Fruit fly (Drosophila melanogaster) whole organism, wandering third instar larva: ENCODE results near the gene ry.

ENCODE experiments used
- Abd-B ChIP-seq: fragments of >200 bp; optimal IDR thresholded peaks from 2 replicates; lab custom pipeline; 2017; ENCODE audit warnings: missing biosample characterization, missing genetic modification characterization
- CG32264 ChIP-seq: fragments of 200-800 bp; sonication (Bioruptor generic); optimal IDR thresholded peaks from 2 replicates; lab custom pipeline; 2016; ENCODE audit warnings: missing biosample characterization, missing genetic modification characterization
- CG9705 ChIP-seq: fragments of 200-800 bp; sonication (Bioruptor generic); optimal IDR thresholded peaks from 2 replicates; lab custom pipeline; 2018; ENCODE audit warnings: missing biosample characterization, mild to moderate bottlenecking, missing genetic modification characterization
- CrebA ChIP-seq: fragments of 200-800 bp; sonication (Bioruptor generic); optimal IDR thresholded peaks from 2 replicates; lab custom pipeline; 2016; ENCODE audit warnings: missing biosample characterization, mild to moderate bottlenecking, missing genetic modification characterization, borderline replicate concordance
- Dif ChIP-seq: fragments of 200-275, 200-300 bp; sonication (Bioruptor generic); optimal IDR thresholded peaks from 2 replicates; lab custom pipeline; 2018; ENCODE audit warnings: missing biosample characterization, missing genetic modification characterization; ENCODE audit not compliant: partially characterized antibody
- HLH106 ChIP-seq: fragments of 200-800 bp; optimal IDR thresholded peaks from 3 replicates; lab custom pipeline; 2019; ENCODE audit warnings: missing biosample characterization, mild to moderate bottlenecking, missing genetic modification characterization, moderate library complexity
- Hr78 ChIP-seq: fragments of >200 bp; optimal IDR thresholded peaks from 2 replicates; lab custom pipeline; 2017; ENCODE audit warnings: missing biosample characterization, missing genetic modification characterization
- Hr83 ChIP-seq: fragments of 200-300 bp; sonication (Bioruptor generic); optimal IDR thresholded peaks from 2 replicates; lab custom pipeline; 2016; ENCODE audit warnings: missing biosample characterization, mild to moderate bottlenecking, missing genetic modification characterization, moderate library complexity; ENCODE audit not compliant: poor library complexity, severe bottlenecking
- Jra ChIP-seq: sonication (Bioruptor generic); optimal IDR thresholded peaks from 2 replicates; lab custom pipeline; 2016; ENCODE audit warnings: missing biosample characterization, missing genetic modification characterization
- Mio ChIP-seq: sonication (Bioruptor generic); optimal IDR thresholded peaks from 2 replicates; lab custom pipeline; 2016; ENCODE audit warnings: missing biosample characterization, missing genetic modification characterization
- Myc ChIP-seq: fragments of >200 bp; optimal IDR thresholded peaks from 2 replicates; lab custom pipeline; 2017
- N ChIP-seq: fragments of >200 bp; optimal IDR thresholded peaks from 2 replicates; lab custom pipeline; 2018; ENCODE audit warnings: missing biosample characterization, missing external identifiers, missing genetic modification characterization
- OdsH ChIP-seq: fragments of 200-800 bp; sonication (Bioruptor generic); optimal IDR thresholded peaks from 2 replicates; lab custom pipeline; 2016; ENCODE audit warnings: missing biosample characterization, mild to moderate bottlenecking, missing genetic modification characterization
- Rel ChIP-seq, 2 experiments: fragments of 200-800 bp; sonication (Bioruptor generic) in 1 of 2; optimal IDR thresholded peaks; 2 replicates in 1 of 2; 3 replicates in 1 of 2; lab custom pipeline; 2016 to 2019; ENCODE audit warnings: mild to moderate bottlenecking in 2 of 2, missing biosample characterization in 2 of 2, missing genetic modification characterization in 2 of 2, moderate library complexity in 1 of 2
- Sp1 ChIP-seq: fragments of 200-800 bp; sonication (Bioruptor generic); optimal IDR thresholded peaks from 3 replicates; lab custom pipeline; 2019; ENCODE audit warnings: missing biosample characterization, mild to moderate bottlenecking, missing genetic modification characterization, moderate library complexity
- Vsx2 ChIP-seq: fragments of 200-300, 225-300 bp; sonication (Bioruptor generic); optimal IDR thresholded peaks from 2 replicates; lab custom pipeline; 2018; ENCODE audit warnings: missing biosample characterization, missing genetic modification characterization; ENCODE audit not compliant: partially characterized antibody
- br ChIP-seq: fragments of 200-800 bp; sonication (Bioruptor generic); optimal IDR thresholded peaks from 2 replicates; lab custom pipeline; 2016; ENCODE audit warnings: missing biosample characterization, missing genetic modification characterization
- brk ChIP-seq: fragments of 200-800 bp; sonication (Bioruptor generic); optimal IDR thresholded peaks from 2 replicates; lab custom pipeline; 2016; ENCODE audit warnings: missing biosample characterization, mild to moderate bottlenecking, missing genetic modification characterization
- dmrt93B ChIP-seq: fragments of 200-800 bp; sonication (Bioruptor generic); optimal IDR thresholded peaks from 2 replicates; lab custom pipeline; 2018; ENCODE audit warnings: missing biosample characterization, mild to moderate bottlenecking, missing genetic modification characterization
- dsf ChIP-seq: sonication (Bioruptor generic); optimal IDR thresholded peaks from 2 replicates; lab custom pipeline; 2016; ENCODE audit warnings: missing biosample characterization, missing genetic modification characterization, borderline replicate concordance
- ey ChIP-seq: fragments of 200-800 bp; sonication (Bioruptor generic); optimal IDR thresholded peaks from 2 replicates; lab custom pipeline; 2016; ENCODE audit warnings: missing biosample characterization, missing genetic modification characterization
- foxo ChIP-seq, 2 experiments: fragments of 200-800 bp; sonication (Bioruptor generic); optimal IDR thresholded peaks; 2 replicates in 1 of 2; 3 replicates in 1 of 2; lab custom pipeline; 2016 to 2017; ENCODE audit warnings: missing biosample characterization in 2 of 2, missing genetic modification characterization in 2 of 2
- fru ChIP-seq: fragments of 200-800 bp; sonication (Bioruptor generic); optimal IDR thresholded peaks from 3 replicates; lab custom pipeline; 2016; ENCODE audit warnings: missing biosample characterization, mild to moderate bottlenecking, missing genetic modification characterization
- h ChIP-seq: fragments of 200-800 bp; sonication (Bioruptor generic); optimal IDR thresholded peaks from 3 replicates; lab custom pipeline; 2016; ENCODE audit warnings: missing biosample characterization, mild to moderate bottlenecking, missing genetic modification characterization
- jim ChIP-seq: fragments of 175-275, 200-325 bp; sonication (Bioruptor generic); optimal IDR thresholded peaks from 2 replicates; lab custom pipeline; 2016; ENCODE audit warnings: missing biosample characterization, mild to moderate bottlenecking, missing genetic modification characterization
- lola ChIP-seq: fragments of >200 bp; optimal IDR thresholded peaks from 2 replicates; lab custom pipeline; 2017; ENCODE audit warnings: missing biosample characterization, missing genetic modification characterization
- pan ChIP-seq: fragments of >200 bp; optimal IDR thresholded peaks from 2 replicates; lab custom pipeline; 2017
- psq ChIP-seq: fragments of 200-800 bp; sonication (Bioruptor generic); optimal IDR thresholded peaks from 3 replicates; lab custom pipeline; 2017; ENCODE audit warnings: missing biosample characterization, mild to moderate bottlenecking, missing genetic modification characterization, moderate library complexity
- rgr ChIP-seq: fragments of 200-800 bp; sonication (Bioruptor generic); optimal IDR thresholded peaks from 3 replicates; lab custom pipeline; 2016; ENCODE audit warnings: missing biosample characterization, mild to moderate bottlenecking, missing genetic modification characterization
- sv ChIP-seq: fragments of 200-800 bp; sonication (Bioruptor generic); optimal IDR thresholded peaks from 3 replicates; lab custom pipeline; 2016; ENCODE audit warnings: missing biosample characterization, missing genetic modification characterization
- tai ChIP-seq: sonication (Bioruptor generic); optimal IDR thresholded peaks from 2 replicates; lab custom pipeline; 2016; ENCODE audit warnings: missing biosample characterization, missing genetic modification characterization
- usp ChIP-seq: fragments of >200 bp; optimal IDR thresholded peaks from 2 replicates; lab custom pipeline; 2017; ENCODE audit warnings: missing biosample characterization, missing genetic modification characterization

ry gene

dm6 chr3R:12995047-12995446 lies 37.3 kb upstream of the ry start, which contains the start of gene yellow-f2:
Gene yellow-f2 (minus strand): TSS chr3R:12995147.
- TF ChIP-seq Hr78 (GFP tag; lab: Kevin White, UChicago): no peak
- TF ChIP-seq Dif: no peak
- TF ChIP-seq dmrt93B (GFP tag; lab: Kevin White, UChicago): no peak
- TF ChIP-seq Myc (lab: Kevin White, UChicago): no peak
- no peak for TF ChIP-seq CrebA
- TF ChIP-seq Abd-B (GFP tag; lab: Kevin White, UChicago): no peak
- TF ChIP-seq HLH106: no peak
- no peak for TF ChIP-seq ey (GFP tag; lab: Kevin White, UChicago)
- TF ChIP-seq Rel (GFP tag; optimal IDR thresholded peaks at IDR 0.05; lab: Kevin White, UChicago): no peak
- no peak for TF ChIP-seq Rel (tag; optimal IDR thresholded peaks at IDR 0.05; lab: Kevin White, UChicago)
- TF ChIP-seq usp: no peak
- TF ChIP-seq N (GFP tag; lab: Kevin White, UChicago): no peak
- no peak for TF ChIP-seq h (GFP tag; lab: Kevin White, UChicago)
- no peak for TF ChIP-seq Sp1 (GFP tag; lab: Kevin White, UChicago)
- TF ChIP-seq Jra: no peak
- no peak for TF ChIP-seq Hr83
- no peak for TF ChIP-seq jim (GFP tag; lab: Kevin White, UChicago)
- TF ChIP-seq Vsx2 (GFP tag; lab: Kevin White, UChicago): no peak

DNA sequence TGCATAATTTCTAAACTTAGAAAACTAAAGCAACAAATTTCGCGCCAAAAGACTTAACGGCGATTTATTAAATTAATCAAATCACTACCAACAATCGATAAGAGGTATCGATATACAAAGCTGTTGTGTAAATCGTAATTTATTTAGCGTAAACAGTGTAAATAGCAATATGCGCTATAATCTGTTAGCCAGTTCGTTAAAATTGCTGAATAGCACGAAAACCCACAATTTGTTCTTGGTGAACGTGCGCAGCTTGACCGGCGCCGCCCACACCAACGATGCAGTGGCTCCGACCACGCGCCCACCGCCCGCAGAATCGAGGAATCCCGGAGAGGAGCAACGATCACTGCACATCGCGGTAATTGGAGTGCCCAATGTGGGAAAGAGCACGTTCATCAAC lies 36.8 kb upstream of the ry start, which contains the start of gene CG7488:
CG7488 (plus strand) TSS at position 99 of the 400 bp plus-strand sequence.
- TF ChIP-seq N (GFP tag; lab: Kevin White, UChicago) (no peak), sv (GFP tag; lab: Kevin White, UChicago) (no peak), h (GFP tag; lab: Kevin White, UChicago) (no peak), rgr (GFP tag; lab: Kevin White, UChicago) (no peak), HLH106 (no peak), OdsH (no peak), br (GFP tag; lab: Kevin White, UChicago) (no peak), usp (no peak), pan (lab: Kevin White, UChicago) (no peak), foxo (GFP tag; optimal IDR thresholded peaks at IDR 0.05; lab: Kevin White, UChicago) (no peak), brk (GFP tag; lab: Kevin White, UChicago) (no peak), psq (GFP tag; lab: Kevin White, UChicago) (no peak), Sp1 (GFP tag; lab: Kevin White, UChicago) (no peak), dmrt93B (GFP tag; lab: Kevin White, UChicago) (no peak), Abd-B (GFP tag; lab: Kevin White, UChicago) (no peak), Hr83 (no peak), Jra (no peak), ey (GFP tag; lab: Kevin White, UChicago) (no peak), Dif (no peak)
- TF ChIP-seq, all 38 proteins: peak for 0

- no peak for TF ChIP-seq Rel (GFP tag; optimal IDR thresholded peaks at IDR 0.05; lab: Kevin White, UChicago)
- peak; percentile 82 for TF ChIP-seq Rel (tag; optimal IDR thresholded peaks at IDR 0.05; lab: Kevin White, UChicago)
- peak; percentile 7 for TF ChIP-seq psq (GFP tag; lab: Kevin White, UChicago)
- peak; percentile 43 for TF ChIP-seq Hr83
- TF ChIP-seq N (GFP tag; lab: Kevin White, UChicago): peak; percentile 25
- peak; percentile 28 for TF ChIP-seq ey (GFP tag; lab: Kevin White, UChicago)
- no peak for TF ChIP-seq fru
Measured at dm6 chr3R:12997550-12998233, 34.6 kb upstream of the ry start, which contains the start of the genes CG17327, CG44194 and CG7518. Gene CG17327 (minus strand): TSS chr3R:12997726. Gene CG44194 (minus strand): TSS chr3R:12997726. Gene CG7518 (plus strand): TSS chr3R:12998089.

DNA sequence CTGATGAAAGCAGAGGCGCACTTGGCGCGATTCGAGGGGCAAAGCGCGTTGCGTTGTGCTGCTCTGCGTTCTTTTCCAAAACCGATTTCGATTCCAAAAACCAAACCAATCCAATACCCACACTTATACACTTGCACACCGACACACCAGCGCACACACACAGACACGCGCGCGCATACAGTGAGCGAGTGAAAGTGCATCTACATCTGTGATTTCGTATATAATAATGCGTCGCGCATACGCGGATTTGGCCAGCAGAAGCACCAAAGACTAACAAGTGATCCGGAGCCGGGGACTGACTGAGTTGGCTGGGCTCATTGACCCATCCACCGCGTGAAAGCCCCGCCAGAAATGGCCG lies 34.1 kb upstream of the ry start:
- TF ChIP-seq CG9705 (GFP tag; lab: Kevin White, UChicago) (no peak), Sp1 (GFP tag; lab: Kevin White, UChicago) (no peak), Rel (GFP tag; optimal IDR thresholded peaks at IDR 0.05; lab: Kevin White, UChicago) (no peak), Rel (tag; optimal IDR thresholded peaks at IDR 0.05; lab: Kevin White, UChicago) (no peak), OdsH (no peak), tai (GFP tag; lab: Kevin White, UChicago) (no peak), foxo (GFP tag; optimal IDR thresholded peaks at IDR 0.05; lab: Kevin White, UChicago) (no peak), Mio (no peak), N (GFP tag; lab: Kevin White, UChicago) (no peak), Myc (lab: Kevin White, UChicago) (no peak), brk (GFP tag; lab: Kevin White, UChicago) (no peak), Vsx2 (GFP tag; lab: Kevin White, UChicago) (no peak), jim (GFP tag; lab: Kevin White, UChicago) (no peak), lola (no peak), CG32264 (GFP tag; lab: Kevin White, UChicago) (no peak), usp (no peak), CrebA (no peak), br (GFP tag; lab: Kevin White, UChicago) (no peak), sv (GFP tag; lab: Kevin White, UChicago) (no peak), dsf (GFP tag; lab: Kevin White, UChicago) (no peak)
